Worm (Caenorhabditis elegans) whole organism, L4 larva: Measurements from ENCODE around the gene C07E3.10.

Experiments used
- D1046.2 ChIP-seq: fragments of 200-800 bp; sonication (Bioruptor generic); IDR thresholded peaks from 2 replicates; pipeline ENCODE4 v1.3.6; 2022; ENCODE audit warnings: missing genetic modification characterization, missing compliant biosample characterization
- R02D3.7 ChIP-seq: fragments of 150-350 bp; sonication (generic microtip); optimal IDR thresholded peaks from 3 replicates; lab custom pipeline; 2014; ENCODE audit warnings: missing biosample characterization, missing genetic modification characterization
- T26A8.4 ChIP-seq: fragments of 200-800 bp; sonication (Bioruptor generic); IDR thresholded peaks from 2 replicates; pipeline ENCODE4 v1.3.6; 2022; ENCODE audit warnings: missing genetic modification characterization, missing compliant biosample characterization
- Y48G9A.11 ChIP-seq: fragments of 200-800 bp; sonication (Bioruptor generic); IDR thresholded peaks from 2 replicates; pipeline ENCODE4 v1.3.6; 2022; ENCODE audit warnings: missing genetic modification reagents, missing genetic modification characterization, missing compliant biosample characterization
- aha-1 ChIP-seq: fragments of 150-350 bp; peaks from one replicate; lab custom pipeline; 2014; ENCODE audit warnings: missing biosample characterization, missing genetic modification characterization
- ama-1 ChIP-seq: fragments of 150-350 bp; optimal IDR thresholded peaks from 2 replicates; lab custom pipeline; 2014; ENCODE audit warnings: inconsistent platforms, mixed read lengths
- ceh-62 ChIP-seq: sonication (generic microtip); optimal IDR thresholded peaks from 2 replicates; lab custom pipeline; 2017; ENCODE audit warnings: missing biosample characterization, missing genetic modification characterization
- ceh-82 ChIP-seq: sonication (generic microtip); optimal IDR thresholded peaks from 2 replicates; lab custom pipeline; 2017; ENCODE audit warnings: missing biosample characterization, missing genetic modification characterization
- cey-2 ChIP-seq: sonication (generic microtip); optimal IDR thresholded peaks from 3 replicates; lab custom pipeline; 2017; ENCODE audit warnings: missing genetic modification characterization, mild to moderate bottlenecking, missing compliant biosample characterization, antibody characterized with exemption, borderline replicate concordance; ENCODE audit not compliant: insufficient read depth
- daf-16 ChIP-seq, 3 experiments: sonication (generic microtip); optimal IDR thresholded peaks; 2 replicates each; lab custom pipeline; 2016 to 2017; ENCODE audit warnings: missing genetic modification characterization in 3 of 3, missing genetic modification reagents in 3 of 3, mild to moderate bottlenecking in 2 of 3, missing compliant biosample characterization in 2 of 3, missing biosample characterization in 1 of 3, moderate library complexity in 1 of 3
- daf-19 ChIP-seq: fragments of 200-800 bp; sonication (Bioruptor generic); conservative IDR thresholded peaks from 2 replicates; pipeline ENCODE4 v1.3.6; 2022; ENCODE audit warnings: missing genetic modification characterization, missing compliant biosample characterization
- dpl-1 ChIP-seq: fragments of 150-350 bp; optimal IDR thresholded peaks from 2 replicates; lab custom pipeline; 2014; ENCODE audit warnings: missing biosample characterization, missing genetic modification reagents, missing genetic modification characterization
- duxl-1 ChIP-seq: sonication (generic microtip); optimal IDR thresholded peaks from 2 replicates; lab custom pipeline; 2016; ENCODE audit warnings: mild to moderate bottlenecking, missing genetic modification characterization, moderate library complexity, missing compliant biosample characterization; ENCODE audit not compliant: poor library complexity
- gei-8 ChIP-seq: fragments of 200-800 bp; sonication (Bioruptor generic); optimal IDR thresholded peaks from 2 replicates; lab custom pipeline; 2018; ENCODE audit warnings: mild to moderate bottlenecking, missing genetic modification characterization, missing compliant biosample characterization
- hif-1 ChIP-seq, 2 experiments: sonication (generic microtip); optimal IDR thresholded peaks; 2 replicates each; lab custom pipeline; 2016 to 2017; ENCODE audit warnings: missing compliant biosample characterization in 2 of 2, missing genetic modification characterization in 2 of 2, missing genetic modification reagents in 2 of 2, missing genotype in 2 of 2, mild to moderate bottlenecking in 1 of 2
- hlh-30 ChIP-seq: sonication (generic microtip); optimal IDR thresholded peaks from 2 replicates; lab custom pipeline; 2017; ENCODE audit warnings: antibody characterized with exemption, mild to moderate bottlenecking, missing genetic modification characterization, missing compliant biosample characterization; ENCODE audit not compliant: insufficient read depth
- lin-15B ChIP-seq: fragments of 150-350 bp; sonication (generic microtip); optimal IDR thresholded peaks from 3 replicates; lab custom pipeline; 2014; ENCODE audit warnings: missing biosample characterization, missing genetic modification characterization
- lin-38 ChIP-seq: fragments of 200-800 bp; sonication (Bioruptor generic); IDR thresholded peaks from 2 replicates; pipeline ENCODE4 v1.3.6; 2022; ENCODE audit warnings: missing genetic modification reagents, missing genetic modification characterization, missing compliant biosample characterization
- lin-39 ChIP-seq: fragments of 150-350 bp; optimal IDR thresholded peaks from 2 replicates; lab custom pipeline; 2014; ENCODE audit warnings: missing biosample characterization, missing genetic modification reagents, missing genetic modification characterization
- lir-3 ChIP-seq: sonication (generic microtip); optimal IDR thresholded peaks from 2 replicates; lab custom pipeline; 2016; ENCODE audit warnings: mild to moderate bottlenecking, missing genetic modification characterization, missing compliant biosample characterization
- lsy-2 ChIP-seq, 2 experiments: fragments of 150-350 bp in 1 of 2; sonication (generic microtip) in 1 of 2; optimal IDR thresholded peaks; 2 replicates each; lab custom pipeline; 2014 to 2017; ENCODE audit warnings: missing biosample characterization in 2 of 2, missing genetic modification characterization in 2 of 2
- madf-9 ChIP-seq: fragments of 200-800 bp; sonication (Bioruptor generic); conservative IDR thresholded peaks from 2 replicates; pipeline ENCODE4 v1.3.6; 2022; ENCODE audit warnings: missing genetic modification reagents, missing genetic modification characterization, missing compliant biosample characterization
- mep-1 ChIP-seq: fragments of 150-350 bp; sonication (generic microtip); optimal IDR thresholded peaks from 3 replicates; lab custom pipeline; 2014; ENCODE audit warnings: missing biosample characterization, missing genetic modification characterization
- mes-2 ChIP-seq: sonication (generic microtip); optimal IDR thresholded peaks from 2 replicates; lab custom pipeline; 2016; ENCODE audit warnings: missing genotype, mild to moderate bottlenecking, missing genetic modification characterization, missing compliant biosample characterization; ENCODE audit not compliant: poor library complexity, severe bottlenecking
- nhr-102 ChIP-seq: sonication (generic microtip); optimal IDR thresholded peaks from 2 replicates; lab custom pipeline; 2016; ENCODE audit warnings: mild to moderate bottlenecking, missing genetic modification characterization, moderate library complexity, missing compliant biosample characterization
- nhr-48 ChIP-seq: sonication (generic microtip); optimal IDR thresholded peaks from 2 replicates; lab custom pipeline; 2016; ENCODE audit warnings: mild to moderate bottlenecking, missing genetic modification characterization, missing compliant biosample characterization
- nhr-6 ChIP-seq: fragments of 150-350 bp; optimal IDR thresholded peaks from 2 replicates; lab custom pipeline; 2014; ENCODE audit warnings: missing biosample characterization, missing genetic modification characterization
- nhr-77 ChIP-seq: fragments of 150-350 bp; optimal IDR thresholded peaks from 2 replicates; lab custom pipeline; 2014; ENCODE audit warnings: missing biosample characterization, missing genetic modification characterization
- php-3 ChIP-seq: fragments of 200-800 bp; sonication (Bioruptor generic); IDR thresholded peaks from 2 replicates; pipeline ENCODE4 v1.3.6; 2022; ENCODE audit warnings: missing genetic modification reagents, missing genetic modification characterization, missing compliant biosample characterization
- sdz-12 ChIP-seq: fragments of 200-800 bp; sonication (Bioruptor generic); optimal IDR thresholded peaks from 2 replicates; lab custom pipeline; 2018; ENCODE audit warnings: mild to moderate bottlenecking, missing genetic modification characterization, missing compliant biosample characterization
- snpc-1.2 ChIP-seq: fragments of 200-800 bp; sonication (Bioruptor generic); IDR thresholded peaks from 2 replicates; pipeline ENCODE4 v1.3.6; 2022; ENCODE audit warnings: missing genetic modification reagents, missing genetic modification characterization, missing compliant biosample characterization
- spr-3 ChIP-seq: fragments of 200-800 bp; sonication (Bioruptor generic); optimal IDR thresholded peaks from 2 replicates; lab custom pipeline; 2018; ENCODE audit warnings: mild to moderate bottlenecking, missing genetic modification characterization, missing compliant biosample characterization
- unc-130 ChIP-seq: sonication (generic microtip); optimal IDR thresholded peaks from 2 replicates; lab custom pipeline; 2016; ENCODE audit warnings: missing genetic modification reagents, missing genetic modification characterization, missing compliant biosample characterization
- zag-1 ChIP-seq: fragments of 150-350 bp; optimal IDR thresholded peaks from 2 replicates; lab custom pipeline; 2014; ENCODE audit warnings: missing biosample characterization, missing genetic modification characterization
- zfp-3 ChIP-seq: fragments of 200-800 bp; sonication (Bioruptor generic); conservative IDR thresholded peaks from 2 replicates; pipeline ENCODE4 v1.3.6; 2022; ENCODE audit warnings: missing genetic modification reagents, missing genetic modification characterization, missing compliant biosample characterization

C07E3.10 gene

DNA sequence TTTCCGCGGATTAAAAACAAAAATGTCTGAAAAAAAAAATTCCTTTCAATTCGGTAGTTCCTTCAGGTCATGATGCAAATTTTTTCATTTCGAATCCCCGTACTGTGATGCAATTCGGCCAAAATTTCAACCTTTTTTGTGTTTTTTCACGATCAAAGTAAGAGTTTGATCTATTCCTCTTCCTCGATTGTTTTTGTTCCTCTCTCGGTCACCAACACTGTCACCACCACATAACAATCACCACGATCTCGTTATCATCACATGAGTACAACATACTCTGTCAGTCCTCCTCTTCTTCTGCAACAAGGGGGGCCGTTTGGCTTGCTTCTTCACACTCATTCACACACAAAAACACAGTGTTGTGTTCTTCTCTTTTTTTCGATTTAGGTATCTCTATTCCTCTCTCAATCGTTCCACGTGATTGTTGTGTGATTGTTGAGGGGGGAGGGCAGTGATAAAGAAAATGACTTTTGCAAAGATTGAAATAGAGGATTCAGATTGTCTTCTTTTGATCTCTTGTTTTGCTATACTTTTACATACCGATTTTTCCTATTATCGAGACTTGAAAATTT lies 44.2 kb downstream of the C07E3.10 start (continued):
- TF ChIP-seq lsy-2 (tag; optimal IDR thresholded peaks at IDR 0.05; lab: Kevin White, UChicago) (peak in 1 of 2 experiments; percentile 58), dpl-1 (GFP tag; lab: Kevin White, UChicago) (peak; percentile 20), mep-1 (peak; percentile 75), madf-9 (GFP tag; lab: Robert Waterston, UW) (0 out of 2 replicates have a peak, but pooled peaks have one; percentile 16), daf-19 (no peak), zag-1 (tag; lab: Kevin White, UChicago) (no peak), lin-38 (no peak), nhr-6 (tag; lab: Kevin White, UChicago) (peak; percentile 80), T26A8.4 (GFP tag; lab: Robert Waterston, UW) (0 out of 2 replicates have a peak, but pooled peaks have one; percentile 8), duxl-1 (no peak), ceh-62 (tag; lab: Kevin White, UChicago) (no peak)

DNA sequence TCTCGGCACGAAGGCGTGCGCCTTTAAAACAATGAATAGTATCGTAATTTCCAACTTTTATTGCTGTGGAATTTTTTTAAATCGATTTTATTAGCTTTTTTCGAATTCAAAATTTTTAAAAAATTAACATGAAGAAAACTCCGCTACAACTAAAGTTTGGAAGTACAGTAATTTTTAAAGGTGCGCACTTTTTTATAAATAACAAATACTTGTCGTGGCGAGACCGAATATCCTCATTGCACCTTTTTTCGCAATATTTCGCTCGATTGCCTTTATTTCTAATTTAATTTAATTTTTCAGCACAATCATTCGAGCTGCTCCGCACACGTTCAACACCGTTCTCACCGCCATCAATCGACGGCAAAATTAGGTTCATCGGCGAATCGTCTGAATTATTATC lies 44.7 kb downstream of the C07E3.10 start, which contains the start of the genes T09F3.2 and T09F3.7:
Gene T09F3.2 (plus strand): TSS at position 301 of the 400 bp plus-strand sequence.
Gene T09F3.7 (plus strand): TSS at position 315 of the 400 bp plus-strand sequence.
- TF ChIP-seq daf-16 (GFP tag; optimal IDR thresholded peaks at IDR 0.05; lab: Kevin White, UChicago) (no peak), daf-16 (tag; optimal IDR thresholded peaks at IDR 0.05; lab: Kevin White, UChicago) (peak; percentile 1), hlh-30 (tag; lab: Kevin White, UChicago) (no peak), aha-1 (tag; lab: Kevin White, UChicago) (peak; percentile 5)
- TF ChIP-seq, all 104 proteins: peak for 2

DNA sequence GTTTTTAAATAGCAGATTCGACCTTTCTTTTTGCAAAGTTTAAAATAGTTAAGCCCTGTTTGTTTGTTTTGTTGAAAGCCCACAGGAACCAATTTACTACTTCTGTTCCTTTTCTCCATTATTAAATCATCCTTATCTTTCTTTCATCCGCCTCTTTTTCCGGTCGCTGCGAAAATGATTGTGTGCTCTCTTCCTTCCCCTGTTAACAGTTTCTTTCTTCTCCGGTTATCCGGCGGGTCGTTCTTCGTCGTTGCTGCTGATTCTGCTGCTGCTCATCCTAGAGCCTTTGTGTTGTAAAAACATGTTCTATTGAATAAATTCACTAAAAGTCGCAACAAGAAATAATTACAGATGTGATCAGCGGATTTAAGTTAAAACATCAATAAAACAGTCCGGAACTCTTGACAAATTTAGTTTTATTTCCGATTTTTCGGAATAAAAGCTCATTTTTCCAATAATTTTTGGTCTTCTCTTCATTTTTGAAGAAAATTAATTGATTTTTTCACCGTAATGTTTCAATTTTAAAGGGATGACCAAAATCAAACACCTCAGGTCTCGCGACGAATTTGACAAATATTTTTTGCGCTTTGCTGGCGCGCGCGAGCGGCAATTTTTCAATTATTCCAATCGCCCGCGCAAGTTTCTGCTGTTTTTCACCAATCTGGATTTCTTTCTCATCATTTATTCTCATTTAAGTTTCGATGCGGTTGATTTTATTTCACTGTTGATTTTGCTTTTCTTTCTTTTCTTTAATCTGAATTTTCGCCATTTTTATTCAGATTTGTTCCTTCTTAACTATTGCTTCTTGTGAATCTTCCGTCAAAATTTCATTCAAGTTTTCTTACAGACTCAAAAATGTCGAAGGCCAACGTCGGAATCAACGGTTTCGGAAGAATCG lies 47.4 kb downstream of the C07E3.10 start, which contains the start of gene gpd-1:
Gene gpd-1 (plus strand): TSS at position 848 of the 898 bp plus-strand sequence.
- peak; percentile 61; the same call in 1 of the 2 replicates for TF ChIP-seq Y48G9A.11 (GFP tag; lab: Robert Waterston, UW)
- TF ChIP-seq lin-38, result peak; percentile 73
- TF ChIP-seq T26A8.4 (GFP tag; lab: Robert Waterston, UW), result 0 out of 2 replicates have a peak, but pooled peaks have one; percentile 12
- TF ChIP-seq snpc-1.2 (GFP tag; lab: Robert Waterston, UW), result 0 out of 2 replicates have a peak, but pooled peaks have one; percentile 11
- TF ChIP-seq ama-1 (lab: Kevin White, UChicago), result peak; percentile 74
- TF ChIP-seq aha-1 (tag; lab: Kevin White, UChicago), result no peak
- peak; percentile 41 for TF ChIP-seq gei-8 (GFP tag; lab: Kevin White, UChicago)
- TF ChIP-seq zag-1 (tag; lab: Kevin White, UChicago), result no peak
- no peak for TF ChIP-seq R02D3.7 (tag; lab: Kevin White, UChicago)
- TF ChIP-seq nhr-102 (tag; lab: Kevin White, UChicago), result peak; percentile 45
- TF ChIP-seq nhr-48 (tag; lab: Kevin White, UChicago), result peak; percentile 32
- peak; percentile 57; the same call in 1 of the 2 replicates for TF ChIP-seq zfp-3 (GFP tag; lab: Robert Waterston, UW)
- TF ChIP-seq lsy-2 (tag; optimal IDR thresholded peaks at IDR 0.05; lab: Kevin White, UChicago), result no peak
- TF ChIP-seq sdz-12 (GFP tag; lab: Kevin White, UChicago), result peak; percentile 3
- no peak for TF ChIP-seq lin-15B
- TF ChIP-seq lir-3, result no peak
- peak; percentile 6 for TF ChIP-seq mes-2
- TF ChIP-seq php-3 (GFP tag; lab: Robert Waterston, UW), result 0 out of 2 replicates have a peak, but pooled peaks have one; percentile 13
- peak; percentile 85 for TF ChIP-seq unc-130
- TF ChIP-seq D1046.2 (GFP tag; lab: Robert Waterston, UW), result 0 out of 2 replicates have a peak, but pooled peaks have one; percentile 59
- TF ChIP-seq cey-2 (tag; lab: Kevin White, UChicago), result no peak
- no peak for TF ChIP-seq hif-1 (tag; optimal IDR thresholded peaks at IDR 0.05; lab: Kevin White, UChicago)
- TF ChIP-seq ceh-82, result no peak
- TF ChIP-seq spr-3 (GFP tag; lab: Kevin White, UChicago), result peak; percentile 19
- TF ChIP-seq lin-39, result no peak
- TF ChIP-seq nhr-77 (tag; lab: Kevin White, UChicago), result no peak
- no peak for TF ChIP-seq daf-16 (GFP tag; optimal IDR thresholded peaks at IDR 0.05; lab: Kevin White, UChicago)
- peak; percentile 4 for TF ChIP-seq daf-16 (tag; optimal IDR thresholded peaks at IDR 0.05; lab: Kevin White, UChicago)
- TF ChIP-seq, all 104 proteins: peak for 16
